Worm (Caenorhabditis elegans) whole organism, young adult: ENCODE measurements around the gene gst-34.
A peak's percentile ranks its signal among the peaks of the same experiment; 100 is the strongest.

Source experiments
- B0035.1 ChIP-seq: sonication (generic microtip); optimal IDR thresholded peaks from 2 replicates; lab custom pipeline; 2016; ENCODE audit warnings: missing genetic modification characterization, mild to moderate bottlenecking, missing compliant biosample characterization, missing genotype, missing genetic modification reagents
- B0336.3 ChIP-seq: fragments of 200-800 bp; sonication (Bioruptor generic); IDR thresholded peaks from 2 replicates; pipeline ENCODE4 v1.3.6; 2022; ENCODE audit warnings: missing genetic modification characterization, missing compliant biosample characterization
- C06A6.2 ChIP-seq: fragments of 200-800 bp; sonication (Bioruptor generic); conservative IDR thresholded peaks from 2 replicates; pipeline ENCODE4 v1.3.6; 2022; ENCODE audit warnings: missing genetic modification characterization, missing compliant biosample characterization
- C17E4.6 ChIP-seq: fragments of 200-800 bp; sonication (Bioruptor generic); IDR thresholded peaks from 2 replicates; pipeline ENCODE4 v1.3.6; 2022; ENCODE audit warnings: missing genetic modification reagents, missing genetic modification characterization, missing compliant biosample characterization
- F10E7.11 ChIP-seq: sonication (generic microtip); optimal IDR thresholded peaks from 2 replicates; lab custom pipeline; 2017; ENCODE audit warnings: mild to moderate bottlenecking, missing genetic modification characterization, moderate library complexity, missing compliant biosample characterization
- F23B12.7 ChIP-seq: sonication (generic microtip); optimal IDR thresholded peaks from 2 replicates; lab custom pipeline; 2017; ENCODE audit warnings: missing genetic modification characterization, mild to moderate bottlenecking, missing compliant biosample characterization, antibody characterized with exemption, moderate library complexity; ENCODE audit not compliant: insufficient read depth
- F37B4.10 ChIP-seq: fragments of 200-800 bp; sonication (Bioruptor generic); IDR thresholded peaks from 2 replicates; pipeline ENCODE4 v1.3.6; 2022; ENCODE audit warnings: missing genetic modification characterization, missing compliant biosample characterization
- F55B11.4 ChIP-seq: sonication (generic microtip); optimal IDR thresholded peaks from 2 replicates; lab custom pipeline; 2016; ENCODE audit warnings: missing compliant biosample characterization, missing genetic modification characterization, borderline replicate concordance; ENCODE audit not compliant: insufficient read depth
- K12H6.12 ChIP-seq: fragments of 200-800 bp; sonication (Bioruptor generic); optimal IDR thresholded peaks from 2 replicates; lab custom pipeline; 2018; ENCODE audit warnings: mild to moderate bottlenecking, missing genetic modification characterization, missing compliant biosample characterization
- T26A5.8 ChIP-seq: sonication (generic microtip); optimal IDR thresholded peaks from 2 replicates; lab custom pipeline; 2016; ENCODE audit warnings: missing genetic modification characterization, missing compliant biosample characterization
- Y53F4B.3 ChIP-seq: fragments of 200-800 bp; sonication (Bioruptor generic); IDR thresholded peaks from 2 replicates; pipeline ENCODE4 v1.3.6; 2022; ENCODE audit warnings: missing genetic modification reagents, missing genetic modification characterization, missing compliant biosample characterization
- ama-1 ChIP-seq, 3 experiments: fragments of 150-350 bp in 1 of 3; sonication (generic microtip) in 2 of 3; optimal IDR thresholded peaks; 2 replicates each; lab custom pipeline; 2014 to 2018; ENCODE audit warnings: missing biosample characterization in 2 of 3, missing genetic modification characterization in 2 of 3, missing genetic modification reagents in 2 of 3
- aptf-3 ChIP-seq: fragments of 200-800 bp; sonication (Bioruptor generic); IDR thresholded peaks from 2 replicates; pipeline ENCODE4 v1.3.6; 2022; ENCODE audit warnings: missing genetic modification characterization, missing compliant biosample characterization
- ccch-3 ChIP-seq: fragments of 200-800 bp; sonication (Bioruptor generic); optimal IDR thresholded peaks from 2 replicates; lab custom pipeline; 2018; ENCODE audit warnings: mild to moderate bottlenecking, missing genetic modification characterization, missing compliant biosample characterization
- cebp-2 ChIP-seq: fragments of 200-800 bp; sonication (Bioruptor generic); IDR thresholded peaks from 2 replicates; pipeline ENCODE4 v1.3.6; 2022; ENCODE audit warnings: missing genetic modification characterization, missing compliant biosample characterization
- ceh-100 ChIP-seq: fragments of 200-800 bp; sonication (Bioruptor generic); IDR thresholded peaks from 2 replicates; pipeline ENCODE4 v1.3.6; 2022; ENCODE audit warnings: missing genetic modification reagents, missing genetic modification characterization, missing compliant biosample characterization
- ceh-58 ChIP-seq: fragments of 200-800 bp; sonication (Bioruptor generic); IDR thresholded peaks from 2 replicates; pipeline ENCODE4 v1.3.6; 2022; ENCODE audit warnings: missing genetic modification characterization, missing compliant biosample characterization
- dox-1 ChIP-seq: fragments of 200-800 bp; sonication (Bioruptor generic); IDR thresholded peaks from 2 replicates; pipeline ENCODE4 v1.3.6; 2022; ENCODE audit warnings: missing genetic modification reagents, missing genetic modification characterization, missing compliant biosample characterization
- dpff-1 ChIP-seq: sonication (generic microtip); optimal IDR thresholded peaks from 2 replicates; lab custom pipeline; 2017; ENCODE audit warnings: mild to moderate bottlenecking, missing genetic modification characterization, missing compliant biosample characterization
- efl-1 ChIP-seq: fragments of 150-350 bp; optimal IDR thresholded peaks from 2 replicates; lab custom pipeline; 2014; ENCODE audit warnings: missing biosample characterization, missing genetic modification reagents, missing genetic modification characterization
- ets-4 ChIP-seq: fragments of 200-800 bp; sonication (Bioruptor generic); optimal IDR thresholded peaks from 2 replicates; lab custom pipeline; 2018; ENCODE audit warnings: mild to moderate bottlenecking, missing genetic modification characterization, missing compliant biosample characterization
- fkh-3 ChIP-seq: sonication (generic microtip); optimal IDR thresholded peaks from 2 replicates; lab custom pipeline; 2016; ENCODE audit warnings: mild to moderate bottlenecking, missing genetic modification characterization, missing compliant biosample characterization
- him-1 ChIP-seq: sonication (generic microtip); optimal IDR thresholded peaks from 2 replicates; lab custom pipeline; 2016; ENCODE audit warnings: missing genotype, missing genetic modification reagents, missing genetic modification characterization, missing compliant biosample characterization
- hmg-1.2 ChIP-seq: fragments of 200-800 bp; sonication (Bioruptor generic); IDR thresholded peaks from 2 replicates; pipeline ENCODE4 v1.3.6; 2022; ENCODE audit warnings: missing genetic modification reagents, missing genetic modification characterization, missing compliant biosample characterization
- hmg-20 ChIP-seq: fragments of 200-800 bp; sonication (Bioruptor generic); IDR thresholded peaks from 2 replicates; pipeline ENCODE4 v1.3.6; 2022; ENCODE audit warnings: missing genetic modification reagents, missing genetic modification characterization, missing compliant biosample characterization
- lag-1 ChIP-seq: fragments of 200-800 bp; sonication (Bioruptor generic); IDR thresholded peaks from 2 replicates; pipeline ENCODE4 v1.3.6; 2022; ENCODE audit warnings: missing genetic modification reagents, missing genetic modification characterization, missing compliant biosample characterization
- lin-26 ChIP-seq: fragments of 200-800 bp; sonication (Bioruptor generic); IDR thresholded peaks from 2 replicates; pipeline ENCODE4 v1.3.6; 2022; ENCODE audit warnings: missing genetic modification reagents, missing genetic modification characterization, missing compliant biosample characterization
- lir-1 ChIP-seq: fragments of 200-800 bp; sonication (Bioruptor generic); conservative IDR thresholded peaks from 2 replicates; pipeline ENCODE4 v1.3.6; 2022; ENCODE audit warnings: missing genetic modification reagents, missing genetic modification characterization, missing compliant biosample characterization
- madf-3 ChIP-seq: fragments of 200-800 bp; sonication (Bioruptor generic); IDR thresholded peaks from 2 replicates; pipeline ENCODE4 v1.3.6; 2022; ENCODE audit warnings: missing genetic modification reagents, missing genetic modification characterization, missing compliant biosample characterization
- madf-8 ChIP-seq: fragments of 200-800 bp; sonication (Bioruptor generic); conservative IDR thresholded peaks from 2 replicates; pipeline ENCODE4 v1.3.6; 2022; ENCODE audit warnings: missing genetic modification reagents, missing genetic modification characterization, missing compliant biosample characterization
- mel-28 ChIP-seq: sonication (generic microtip); optimal IDR thresholded peaks from 2 replicates; lab custom pipeline; 2016; ENCODE audit warnings: borderline replicate concordance, mild to moderate bottlenecking, missing genetic modification characterization, missing compliant biosample characterization
- mes-4 ChIP-seq: sonication (generic microtip); optimal IDR thresholded peaks from 2 replicates; lab custom pipeline; 2016; ENCODE audit warnings: missing genotype, missing genetic modification characterization, missing compliant biosample characterization
- nfya-2 ChIP-seq: fragments of 200-800 bp; sonication (Bioruptor generic); IDR thresholded peaks from 2 replicates; pipeline ENCODE4 v1.3.6; 2022; ENCODE audit warnings: missing genetic modification reagents, missing genetic modification characterization, missing compliant biosample characterization
- nhr-27 ChIP-seq: fragments of 200-800 bp; sonication (Bioruptor generic); optimal IDR thresholded peaks from 2 replicates; lab custom pipeline; 2018; ENCODE audit warnings: mild to moderate bottlenecking, missing genetic modification characterization, moderate library complexity, missing compliant biosample characterization
- nhr-90 ChIP-seq: sonication (generic microtip); optimal IDR thresholded peaks from 2 replicates; lab custom pipeline; 2016; ENCODE audit warnings: missing genotype, mild to moderate bottlenecking, missing genetic modification characterization, missing compliant biosample characterization
- pha-4 ChIP-seq: fragments of 150-350 bp; sonication (generic microtip); optimal IDR thresholded peaks from 2 replicates; lab custom pipeline; 2014; ENCODE audit warnings: missing biosample characterization, missing genetic modification reagents, missing genetic modification characterization
- rcor-1 ChIP-seq: fragments of 200-800 bp; sonication (Bioruptor generic); IDR thresholded peaks from 2 replicates; pipeline ENCODE4 v1.3.6; 2022; ENCODE audit warnings: missing genetic modification reagents, missing genetic modification characterization, missing compliant biosample characterization
- rpc-1 ChIP-seq, 2 experiments: fragments of 150-350 bp in 1 of 2; sonication (generic microtip) in 1 of 2; optimal IDR thresholded peaks; 2 replicates each; lab custom pipeline; 2014 to 2018; ENCODE audit warnings: missing biosample characterization in 1 of 2, missing genetic modification characterization in 1 of 2, missing genetic modification reagents in 1 of 2, missing genotype in 1 of 2
- sea-2 ChIP-seq: fragments of 200-800 bp; sonication (Bioruptor generic); IDR thresholded peaks from 2 replicates; pipeline ENCODE4 v1.3.6; 2022; ENCODE audit warnings: missing genetic modification characterization, missing compliant biosample characterization
- snpc-1.1 ChIP-seq: sonication (generic microtip); optimal IDR thresholded peaks from 2 replicates; lab custom pipeline; 2017; ENCODE audit warnings: missing genetic modification characterization, mild to moderate bottlenecking, missing compliant biosample characterization, antibody characterized with exemption, moderate library complexity, missing genotype, missing genetic modification reagents; ENCODE audit not compliant: insufficient read depth
- snpc-1.3 ChIP-seq: sonication (generic microtip); optimal IDR thresholded peaks from 2 replicates; lab custom pipeline; 2017; ENCODE audit warnings: missing genetic modification characterization, mild to moderate bottlenecking, missing compliant biosample characterization, antibody characterized with exemption, moderate library complexity, missing genotype, missing genetic modification reagents; ENCODE audit not compliant: insufficient read depth
- tbx-9 ChIP-seq: sonication (generic microtip); optimal IDR thresholded peaks from 2 replicates; lab custom pipeline; 2016; ENCODE audit warnings: borderline replicate concordance, missing genetic modification characterization, inconsistent platforms, missing compliant biosample characterization
- tlf-1 ChIP-seq: fragments of 200-800 bp; sonication (Bioruptor generic); optimal IDR thresholded peaks from 2 replicates; lab custom pipeline; 2018; ENCODE audit warnings: mild to moderate bottlenecking, missing genetic modification characterization, missing compliant biosample characterization
- unc-62 ChIP-seq: fragments of 150-350 bp; optimal IDR thresholded peaks from 2 replicates; lab custom pipeline; 2014; ENCODE audit warnings: missing biosample characterization, missing genetic modification reagents, missing genetic modification characterization
- ztf-18 ChIP-seq: sonication (generic microtip); optimal IDR thresholded peaks from 2 replicates; lab custom pipeline; 2016; ENCODE audit warnings: missing genotype, mild to moderate bottlenecking, missing genetic modification characterization, missing compliant biosample characterization
- ztf-25 ChIP-seq: fragments of 200-800 bp; sonication (Bioruptor generic); IDR thresholded peaks from 2 replicates; pipeline ENCODE4 v1.3.6; 2022; ENCODE audit warnings: missing genetic modification reagents, missing genetic modification characterization, missing compliant biosample characterization
- ztf-28 ChIP-seq: fragments of 200-800 bp; sonication (Bioruptor generic); IDR thresholded peaks from 2 replicates; pipeline ENCODE4 v1.3.6; 2022; ENCODE audit warnings: missing genetic modification reagents, missing genetic modification characterization, missing compliant biosample characterization

Gene gst-34

DNA sequence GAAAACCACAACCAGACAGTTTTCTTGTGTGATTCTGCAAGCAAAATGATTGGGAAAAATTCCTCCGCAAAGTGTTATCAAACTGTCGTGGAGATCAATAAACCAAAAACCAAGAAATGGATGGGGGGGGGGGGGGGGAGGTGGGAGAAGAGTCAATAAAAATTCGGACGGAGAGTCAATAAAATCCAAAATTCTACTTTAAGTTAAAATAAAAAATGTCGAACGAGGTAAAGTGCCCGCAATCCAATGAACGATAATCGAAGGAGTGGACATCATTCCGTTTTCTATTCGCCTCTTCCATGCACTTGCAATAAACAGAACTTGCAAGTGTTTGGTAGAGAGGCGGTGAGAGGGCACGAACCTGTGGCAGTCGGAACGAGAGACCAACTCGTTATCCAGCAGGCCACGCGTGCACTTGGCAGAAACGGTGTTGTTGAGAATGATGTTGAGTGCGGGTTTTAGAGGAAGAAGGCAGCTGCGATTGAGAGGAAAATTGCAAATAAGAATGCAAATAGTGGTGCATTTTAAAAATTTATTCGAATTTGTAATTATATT is 17.3 kb downstream of the gst-34 start, which contains the start of gene gst-27 (continued):
- TF ChIP-seq madf-8 (GFP tag; lab: Robert Waterston, UW), result peak; percentile 46
- TF ChIP-seq F55B11.4 (tag; lab: Kevin White, UChicago), result no peak
- TF ChIP-seq rpc-1 (optimal IDR thresholded peaks at IDR 0.05; lab: Kevin White, UChicago), result peak; percentile 93
- peak; percentile 96 for TF ChIP-seq rpc-1 (tag; optimal IDR thresholded peaks at IDR 0.05; lab: Kevin White, UChicago)
- TF ChIP-seq cebp-2, result peak; percentile 86
- no peak for TF ChIP-seq lag-1 (GFP tag; lab: Robert Waterston, UW)
- peak; percentile 95 for TF ChIP-seq nhr-90 (tag; lab: Kevin White, UChicago)
- TF ChIP-seq unc-62, result no peak
- peak; percentile 88 for TF ChIP-seq him-1 (tag; lab: Kevin White, UChicago)
- TF ChIP-seq aptf-3 (GFP tag; lab: Robert Waterston, UW), result 0 out of 2 replicates have a peak, but pooled peaks have one; percentile 47
- TF ChIP-seq efl-1 (GFP tag; lab: Kevin White, UChicago), result peak; percentile 39
- TF ChIP-seq snpc-1.3 (tag; lab: Kevin White, UChicago), result peak; percentile 95
- TF ChIP-seq ztf-25 (GFP tag; lab: Robert Waterston, UW), result peak; percentile 91
- no peak for TF ChIP-seq ceh-58 (GFP tag; lab: Robert Waterston, UW)
- peak; percentile 77 for TF ChIP-seq fkh-3
- peak; percentile 31 for TF ChIP-seq F10E7.11 (tag; lab: Kevin White, UChicago)
- TF ChIP-seq madf-3 (GFP tag; lab: Robert Waterston, UW), result peak; percentile 36; the same call in 1 of the 2 replicates
- TF ChIP-seq mes-4 (tag; lab: Kevin White, UChicago), result peak; percentile 89
- TF ChIP-seq F37B4.10, result no peak
- TF ChIP-seq ets-4 (GFP tag; lab: Kevin White, UChicago), result peak; percentile 77
- TF ChIP-seq C06A6.2 (GFP tag; lab: Robert Waterston, UW), result 0 out of 2 replicates have a peak, but pooled peaks have one; percentile 34
- peak; percentile 76 for TF ChIP-seq tlf-1
- TF ChIP-seq lir-1, result peak; percentile 52; the same call in 1 of the 2 replicates
- peak; percentile 61 for TF ChIP-seq B0035.1 (tag; lab: Kevin White, UChicago)
- peak; percentile 78 for TF ChIP-seq snpc-1.1 (tag; lab: Kevin White, UChicago)
- TF ChIP-seq dox-1 (GFP tag; lab: Robert Waterston, UW), result peak; percentile 95
- TF ChIP-seq nhr-27 (tag; lab: Kevin White, UChicago), result peak; percentile 63
- peak; percentile 79 for TF ChIP-seq mel-28 (tag; lab: Kevin White, UChicago)
- no peak for TF ChIP-seq ama-1 (optimal IDR thresholded peaks at IDR 0.05; lab: Kevin White, UChicago)
- peak; percentile 88 to 91 for TF ChIP-seq ama-1 (GFP tag; optimal IDR thresholded peaks at IDR 0.05; lab: Kevin White, UChicago)
- peak; percentile 71 for TF ChIP-seq hmg-1.2
- peak; percentile 83 for TF ChIP-seq rcor-1
- peak; percentile 73 for TF ChIP-seq ceh-100 (GFP tag; lab: Robert Waterston, UW)
- peak; percentile 22 for TF ChIP-seq T26A5.8 (tag; lab: Kevin White, UChicago)
- TF ChIP-seq Y53F4B.3 (GFP tag; lab: Robert Waterston, UW), result peak; percentile 56; the same call in 1 of the 2 replicates
- TF ChIP-seq tbx-9 (tag; lab: Kevin White, UChicago), result peak; percentile 68
- peak; percentile 97 for TF ChIP-seq lin-26 (GFP tag; lab: Robert Waterston, UW)
- no peak for TF ChIP-seq pha-4 (tag; lab: Kevin White, UChicago)
- TF ChIP-seq B0336.3, result peak; percentile 87
- TF ChIP-seq K12H6.12 (tag; lab: Kevin White, UChicago), result peak; percentile 82
- peak; percentile 97 for TF ChIP-seq F23B12.7 (tag; lab: Kevin White, UChicago)
- TF ChIP-seq nfya-2 (GFP tag; lab: Robert Waterston, UW), result no peak
- peak; percentile 55 for TF ChIP-seq ccch-3 (GFP tag; lab: Kevin White, UChicago)
- peak; percentile 70 for TF ChIP-seq C17E4.6 (GFP tag; lab: Robert Waterston, UW)
- TF ChIP-seq sea-2, result no peak; the same call in 1 of the 2 replicates
- 0 out of 2 replicates have a peak, but pooled peaks have one; percentile 70 for TF ChIP-seq ztf-28
- peak; percentile 82 for TF ChIP-seq dpff-1 (tag; lab: Kevin White, UChicago)
- peak; percentile 76 for TF ChIP-seq ztf-18 (tag; lab: Kevin White, UChicago)
- TF ChIP-seq hmg-20 (GFP tag; lab: Robert Waterston, UW), result peak; percentile 72; the same call in 1 of the 2 replicates
